Worm (Caenorhabditis elegans) whole organism, L1 larva: ENCODE measurements around the gene hgrs-1.
A peak's percentile ranks its signal among the peaks of the same experiment; 100 is the strongest.

Source experiments
- Y116A8C.19 ChIP-seq: sonication (generic microtip); optimal IDR thresholded peaks from 2 replicates; lab custom pipeline; 2016; ENCODE audit warnings: missing compliant biosample characterization, missing genetic modification characterization, borderline replicate concordance
- aha-1 ChIP-seq: fragments of 150-350 bp; optimal IDR thresholded peaks from 2 replicates; lab custom pipeline; 2014; ENCODE audit warnings: missing biosample characterization, missing genetic modification characterization
- ceh-63 ChIP-seq: fragments of 200-800 bp; sonication (Bioruptor generic); optimal IDR thresholded peaks from 2 replicates; lab custom pipeline; 2018; ENCODE audit warnings: mild to moderate bottlenecking, missing genetic modification characterization, missing compliant biosample characterization
- ceh-90 ChIP-seq: sonication (generic microtip); optimal IDR thresholded peaks from 2 replicates; lab custom pipeline; 2016; ENCODE audit warnings: missing genetic modification characterization, missing compliant biosample characterization
- dpl-1 ChIP-seq, 3 experiments: fragments of 150-350 bp in 2 of 3; sonication (generic microtip) in 1 of 3; optimal IDR thresholded peaks; 2 replicates each; lab custom pipeline; 2014 to 2017; ENCODE audit warnings: missing biosample characterization in 3 of 3, missing genetic modification characterization in 3 of 3, missing genetic modification reagents in 3 of 3
- efl-3 ChIP-seq: fragments of 200-800 bp; sonication (Bioruptor generic); optimal IDR thresholded peaks from 2 replicates; lab custom pipeline; 2018; ENCODE audit warnings: mild to moderate bottlenecking, missing genetic modification characterization, missing compliant biosample characterization
- elt-2 ChIP-seq: sonication (generic microtip); optimal IDR thresholded peaks from 2 replicates; lab custom pipeline; 2016; ENCODE audit warnings: missing genetic modification characterization, mild to moderate bottlenecking, inconsistent platforms, missing compliant biosample characterization, missing genetic modification reagents
- hpl-2 ChIP-seq: fragments of 150-350 bp; optimal IDR thresholded peaks from 2 replicates; lab custom pipeline; 2014; ENCODE audit warnings: missing biosample characterization, missing genetic modification reagents, missing genetic modification characterization
- lin-15B ChIP-seq: fragments of 150-350 bp; sonication (generic microtip); optimal IDR thresholded peaks from 3 replicates; lab custom pipeline; 2014; ENCODE audit warnings: missing biosample characterization, missing genetic modification characterization
- lin-35 ChIP-seq, 2 experiments: fragments of 150-350 bp; optimal IDR thresholded peaks; 2 replicates each; lab custom pipeline; 2014; ENCODE audit warnings: missing biosample characterization in 2 of 2, missing genetic modification characterization in 2 of 2, missing genetic modification reagents in 2 of 2
- lir-3 ChIP-seq: sonication (generic microtip); optimal IDR thresholded peaks from 2 replicates; lab custom pipeline; 2016; ENCODE audit warnings: mild to moderate bottlenecking, missing genetic modification characterization, moderate library complexity, missing compliant biosample characterization; ENCODE audit not compliant: poor library complexity
- lsy-2 ChIP-seq, 2 experiments: fragments of 150-350 bp; optimal IDR thresholded peaks; 2 replicates each; lab custom pipeline; 2014; ENCODE audit warnings: missing biosample characterization in 2 of 2, missing genetic modification characterization in 2 of 2
- mab-9 ChIP-seq: fragments of 200-800 bp; sonication (Bioruptor generic); IDR thresholded peaks from 2 replicates; pipeline ENCODE4 v1.3.6; 2022; ENCODE audit warnings: missing genetic modification reagents, missing genetic modification characterization, missing compliant biosample characterization
- nhr-12 ChIP-seq: sonication (generic microtip); optimal IDR thresholded peaks from 2 replicates; lab custom pipeline; 2017; ENCODE audit warnings: missing biosample characterization, missing genetic modification characterization
- nhr-19 ChIP-seq: fragments of 200-800 bp; sonication (Bioruptor generic); conservative IDR thresholded peaks from 2 replicates; pipeline ENCODE4 v1.3.6; 2022; ENCODE audit warnings: missing genetic modification characterization, missing compliant biosample characterization
- nhr-20 ChIP-seq: sonication (generic microtip); optimal IDR thresholded peaks from 2 replicates; lab custom pipeline; 2016; ENCODE audit warnings: mild to moderate bottlenecking, missing genetic modification characterization, missing compliant biosample characterization
- nhr-76 ChIP-seq: sonication (generic microtip); optimal IDR thresholded peaks from 2 replicates; lab custom pipeline; 2017; ENCODE audit warnings: missing biosample characterization, missing genetic modification characterization
- nhr-84 ChIP-seq: sonication (generic microtip); optimal IDR thresholded peaks from 2 replicates; lab custom pipeline; 2017; ENCODE audit warnings: missing biosample characterization, missing genetic modification characterization
- nhr-85 ChIP-seq: sonication (generic microtip); peaks from one replicate; lab custom pipeline; 2016; ENCODE audit warnings: missing genetic modification characterization, inconsistent platforms, missing compliant biosample characterization
- pax-3 ChIP-seq: fragments of 200-800 bp; sonication (Bioruptor generic); optimal IDR thresholded peaks from 2 replicates; lab custom pipeline; 2018; ENCODE audit warnings: mild to moderate bottlenecking, missing genetic modification characterization, moderate library complexity, missing compliant biosample characterization
- pqm-1 ChIP-seq: sonication (generic microtip); optimal IDR thresholded peaks from 3 replicates; lab custom pipeline; 2017; ENCODE audit warnings: missing biosample characterization, missing genetic modification characterization
- skn-1 ChIP-seq: fragments of 150-350 bp; optimal IDR thresholded peaks from 2 replicates; lab custom pipeline; 2014; ENCODE audit warnings: missing biosample characterization, missing genetic modification characterization
- snpc-4 ChIP-seq: fragments of 150-350 bp; optimal IDR thresholded peaks from 2 replicates; lab custom pipeline; 2014; ENCODE audit warnings: missing biosample characterization, missing genetic modification characterization
- snu-23 ChIP-seq: sonication (generic microtip); optimal IDR thresholded peaks from 2 replicates; lab custom pipeline; 2016; ENCODE audit warnings: missing genetic modification characterization, missing compliant biosample characterization
- sox-4 ChIP-seq: sonication (generic microtip); optimal IDR thresholded peaks from 2 replicates; lab custom pipeline; 2016; ENCODE audit warnings: missing genetic modification characterization, missing compliant biosample characterization
- sup-37 ChIP-seq: fragments of 200-800 bp; sonication (Bioruptor generic); optimal IDR thresholded peaks from 2 replicates; lab custom pipeline; 2018; ENCODE audit warnings: mild to moderate bottlenecking, missing genetic modification characterization, missing compliant biosample characterization
- swsn-7 ChIP-seq: sonication (generic microtip); optimal IDR thresholded peaks from 2 replicates; lab custom pipeline; 2016; ENCODE audit warnings: missing genetic modification characterization, missing compliant biosample characterization
- tlp-1 ChIP-seq: fragments of 150-350 bp; optimal IDR thresholded peaks from 2 replicates; lab custom pipeline; 2014; ENCODE audit warnings: missing biosample characterization, missing genetic modification characterization
- unc-30 ChIP-seq: sonication (generic microtip); optimal IDR thresholded peaks from 2 replicates; lab custom pipeline; 2017; ENCODE audit warnings: missing biosample characterization, missing genetic modification characterization
- zag-1 ChIP-seq: fragments of 150-350 bp; optimal IDR thresholded peaks from 2 replicates; lab custom pipeline; 2014; ENCODE audit warnings: missing biosample characterization, missing genetic modification characterization

Gene hgrs-1

ce11 chrIV:8169674-8170073 is 36.2 kb downstream of the hgrs-1 start, which contains the start of gene C07G1.15:
C07G1.15 (plus strand) TSS chrIV:8169974.
- TF ChIP-seq pqm-1 (no peak), nhr-76 (tag; lab: Kevin White, UChicago) (no peak), lir-3 (tag; lab: Kevin White, UChicago) (no peak), tlp-1 (no peak), nhr-20 (tag; lab: Kevin White, UChicago) (no peak), nhr-12 (tag; lab: Kevin White, UChicago) (no peak), Y116A8C.19 (tag; lab: Kevin White, UChicago) (no peak), sup-37 (GFP tag; lab: Kevin White, UChicago) (no peak), nhr-85 (no peak), unc-30 (tag; lab: Kevin White, UChicago) (no peak), sox-4 (tag; lab: Kevin White, UChicago) (no peak), efl-3 (GFP tag; lab: Kevin White, UChicago) (no peak), skn-1 (tag; lab: Kevin White, UChicago) (no peak), swsn-7 (tag; lab: Kevin White, UChicago) (no peak), nhr-84 (tag; lab: Kevin White, UChicago) (no peak), hpl-2 (GFP tag; lab: Kevin White, UChicago) (no peak), ceh-63 (GFP tag; lab: Kevin White, UChicago) (no peak), pax-3 (tag; lab: Kevin White, UChicago) (no peak), ceh-90 (tag; lab: Kevin White, UChicago) (no peak), aha-1 (tag; lab: Kevin White, UChicago) (no peak)

ce11 chrIV:8168660-8169059 is 37.2 kb downstream of the hgrs-1 start, which contains the start of gene clec-52:
clec-52 (minus strand) TSS chrIV:8168760.
- TF ChIP-seq elt-2 (tag; lab: Kevin White, UChicago), result peak; percentile 25
- no peak for TF ChIP-seq nhr-84 (tag; lab: Kevin White, UChicago)

- TF ChIP-seq lsy-2 (tag; optimal IDR thresholded peaks at IDR 0.05; lab: Kevin White, UChicago), result no peak
Observed at ce11 chrIV:8165950-8166349, 39.9 kb downstream of the hgrs-1 start, which contains the start of gene B0218.7. B0218.7 (minus strand) TSS chrIV:8166050.

- no peak for TF ChIP-seq snu-23 (GFP tag; lab: Kevin White, UChicago)
- TF ChIP-seq lin-35 (GFP tag; optimal IDR thresholded peaks at IDR 0.05; lab: Kevin White, UChicago), result no peak
Observed at ce11 chrIV:8164515-8164914, 41.3 kb downstream of the hgrs-1 start.

- TF ChIP-seq dpl-1 (GFP tag; optimal IDR thresholded peaks at IDR 0.05; lab: Kevin White, UChicago), result no peak
- no peak for TF ChIP-seq snpc-4 (tag; lab: Kevin White, UChicago)
- TF ChIP-seq elt-2 (tag; lab: Kevin White, UChicago), result peak; percentile 92
Observed at ce11 chrIV:8163687-8164086, 42.2 kb downstream of the hgrs-1 start, which contains the start of gene clec-51. clec-51 (minus strand) TSS chrIV:8163800.

- TF ChIP-seq nhr-19 (GFP tag; lab: Robert Waterston, UW) (no peak), aha-1 (tag; lab: Kevin White, UChicago) (no peak), tlp-1 (peak; percentile 9), lin-15B (tag; lab: Kevin White, UChicago) (no peak), pax-3 (tag; lab: Kevin White, UChicago) (no peak), mab-9 (GFP tag; lab: Robert Waterston, UW) (no peak), elt-2 (tag; lab: Kevin White, UChicago) (peak; percentile 37), zag-1 (tag; lab: Kevin White, UChicago) (no peak)
- TF ChIP-seq, all 84 proteins: peak for 2
Observed at ce11 chrIV:8161774-8162173, 44.1 kb downstream of the hgrs-1 start.
